Fruit fly (Drosophila melanogaster): ENCODE measurements around the gene beta-Spec.

DNA sequence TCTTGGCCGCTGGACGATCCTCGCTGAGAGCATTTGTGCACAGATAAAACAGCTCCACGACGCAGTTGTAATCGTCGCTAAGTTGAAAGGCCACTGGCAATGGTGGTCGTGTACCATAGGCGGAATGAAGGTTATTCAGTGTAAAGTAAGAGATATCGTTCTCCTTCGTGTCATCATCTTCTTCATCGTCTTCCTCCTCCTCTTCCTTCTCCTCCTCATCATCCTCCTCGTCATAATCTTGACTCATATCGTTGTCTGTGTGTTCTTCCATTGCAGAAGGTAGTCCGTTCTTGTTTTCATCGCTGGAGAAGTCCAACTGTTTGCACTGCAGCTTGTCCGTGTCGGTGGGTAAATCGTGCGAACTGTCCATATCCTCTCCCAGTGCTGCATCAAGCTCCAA is 50.5 kb downstream of the beta-Spec start:
- no peak for TF ChIP-seq CG8478 (optimal IDR thresholded peaks at IDR 0.05)
- no peak for TF ChIP-seq psq (optimal IDR thresholded peaks at IDR 0.05)
- TF ChIP-seq usp (GFP tag; optimal IDR thresholded peaks at IDR 0.05) = no peak
